Worm (Caenorhabditis elegans): Measurements from ENCODE around the gene mrg-1.

Gene mrg-1

DNA sequence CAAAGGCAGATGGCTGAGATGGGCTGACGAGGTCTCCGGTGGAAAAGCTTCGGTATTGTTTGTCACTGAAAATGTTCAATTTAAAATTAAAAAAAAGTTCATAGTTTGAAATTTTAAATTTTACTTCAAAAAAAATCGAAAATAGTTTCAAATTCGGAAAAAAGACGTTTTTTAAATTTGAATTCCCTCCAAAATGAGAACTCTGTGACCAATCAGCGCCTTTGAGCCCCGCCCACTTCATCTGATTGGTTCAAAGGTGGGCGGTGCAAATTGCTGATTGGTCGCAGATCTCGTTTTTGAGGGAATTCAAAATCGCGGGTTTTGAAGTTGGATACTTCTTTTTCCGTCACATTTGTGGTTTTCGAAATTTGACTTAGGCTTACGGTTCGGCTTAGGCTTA lies 36.2 kb downstream of the mrg-1 start:
- TF ChIP-seq nhr-2 (tag; optimal IDR thresholded peaks at IDR 0.05) = no peak
- TF ChIP-seq nhr-12 (tag; optimal IDR thresholded peaks at IDR 0.05) = no peak
- no peak for TF ChIP-seq lsy-2 (tag; optimal IDR thresholded peaks at IDR 0.05)
- no peak for TF ChIP-seq cnd-1 (tag; optimal IDR thresholded peaks at IDR 0.05)
- TF ChIP-seq sptf-1 (tag; optimal IDR thresholded peaks at IDR 0.05) = no peak
- no peak for TF ChIP-seq unc-120 (tag; optimal IDR thresholded peaks at IDR 0.05; ENCODE audit: poor library complexity, severe bottlenecking)
- TF ChIP-seq flh-1 (GFP tag; optimal IDR thresholded peaks at IDR 0.05) = no peak

DNA sequence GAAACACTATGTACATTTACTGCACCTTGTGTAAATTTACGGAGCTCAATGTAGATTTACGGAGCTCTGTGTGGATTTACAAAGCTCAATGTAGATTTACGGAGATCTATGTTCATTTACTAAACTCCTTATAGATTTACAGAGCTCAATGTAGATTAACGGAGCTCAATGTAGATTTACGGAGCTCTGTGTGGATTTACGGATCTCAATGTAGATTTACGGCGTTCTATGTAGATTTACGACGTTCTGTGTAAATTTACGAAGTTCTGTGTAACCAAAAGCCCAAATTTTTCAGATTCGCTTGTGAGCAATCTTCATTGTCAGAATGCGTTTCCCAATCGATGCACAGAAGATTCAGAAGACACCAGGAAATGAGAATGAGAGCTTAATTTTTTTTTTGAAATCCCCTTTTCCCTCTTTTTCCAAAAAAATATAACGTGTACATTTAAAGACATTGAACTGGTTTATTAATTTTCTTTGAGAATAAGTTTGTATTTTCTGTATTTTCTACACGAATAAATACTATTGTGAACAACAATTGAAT lies 37.6 kb downstream of the mrg-1 start:
- TF ChIP-seq pha-4 (tag; optimal IDR thresholded peaks at IDR 0.05) = no peak
- TF ChIP-seq tbx-8 (GFP tag; optimal IDR thresholded peaks at IDR 0.05) = no peak
- no peak for TF ChIP-seq drap-1 (GFP tag; optimal IDR thresholded peaks at IDR 0.05)
- TF ChIP-seq zip-8 (tag; optimal IDR thresholded peaks at IDR 0.05) = no peak
- no peak for TF ChIP-seq mep-1 (tag; optimal IDR thresholded peaks at IDR 0.05)
- TF ChIP-seq bed-3 (GFP tag; optimal IDR thresholded peaks at IDR 0.05) = no peak
- no peak for TF ChIP-seq unc-120 (tag; optimal IDR thresholded peaks at IDR 0.05; ENCODE audit: poor library complexity, severe bottlenecking)
- no peak for TF ChIP-seq ceh-43 (GFP tag; optimal IDR thresholded peaks at IDR 0.05)
- TF ChIP-seq nhr-237 (tag; optimal IDR thresholded peaks at IDR 0.05) = no peak
- no peak for TF ChIP-seq snpc-4 (tag; optimal IDR thresholded peaks at IDR 0.05)
- no peak for TF ChIP-seq nhr-76 (tag; optimal IDR thresholded peaks at IDR 0.05)
- no peak for TF ChIP-seq ztf-11 (tag; optimal IDR thresholded peaks at IDR 0.05)
- no peak for TF ChIP-seq M03D4.4 (tag; optimal IDR thresholded peaks at IDR 0.05)

DNA sequence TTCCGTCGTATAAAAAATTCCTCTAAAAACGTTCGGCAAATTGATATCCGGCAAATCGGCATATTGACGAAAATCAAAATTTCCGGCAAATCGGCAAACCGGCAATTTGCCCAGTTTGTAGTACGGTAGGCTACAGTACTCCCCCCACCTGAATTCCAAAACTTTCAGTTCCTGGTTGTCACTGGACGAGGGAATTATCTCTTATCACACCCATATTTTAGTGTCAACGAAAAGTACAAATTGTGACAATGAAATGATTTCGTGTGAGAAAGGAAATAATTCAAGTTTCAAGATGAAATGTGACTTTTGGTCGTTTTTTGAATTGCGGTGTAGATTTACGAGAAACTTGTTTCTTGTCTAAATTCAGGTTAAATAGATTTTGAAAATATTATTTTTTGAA lies 41.4 kb downstream of the mrg-1 start:
- TF ChIP-seq mab-5 (tag; optimal IDR thresholded peaks at IDR 0.05) (no peak), cnd-1 (tag; optimal IDR thresholded peaks at IDR 0.05) (no peak), bed-3 (GFP tag; optimal IDR thresholded peaks at IDR 0.05) (no peak), drap-1 (GFP tag; optimal IDR thresholded peaks at IDR 0.05) (no peak), sem-2 (GFP tag; optimal IDR thresholded peaks at IDR 0.05) (no peak), mep-1 (tag; optimal IDR thresholded peaks at IDR 0.05) (no peak), zip-8 (tag; optimal IDR thresholded peaks at IDR 0.05) (no peak), ceh-39 (tag; optimal IDR thresholded peaks at IDR 0.05) (no peak), unc-120 (tag; optimal IDR thresholded peaks at IDR 0.05; ENCODE audit: poor library complexity, severe bottlenecking) (no peak), nhr-12 (tag; optimal IDR thresholded peaks at IDR 0.05) (no peak), lin-13 (tag; optimal IDR thresholded peaks at IDR 0.05) (no peak)

DNA sequence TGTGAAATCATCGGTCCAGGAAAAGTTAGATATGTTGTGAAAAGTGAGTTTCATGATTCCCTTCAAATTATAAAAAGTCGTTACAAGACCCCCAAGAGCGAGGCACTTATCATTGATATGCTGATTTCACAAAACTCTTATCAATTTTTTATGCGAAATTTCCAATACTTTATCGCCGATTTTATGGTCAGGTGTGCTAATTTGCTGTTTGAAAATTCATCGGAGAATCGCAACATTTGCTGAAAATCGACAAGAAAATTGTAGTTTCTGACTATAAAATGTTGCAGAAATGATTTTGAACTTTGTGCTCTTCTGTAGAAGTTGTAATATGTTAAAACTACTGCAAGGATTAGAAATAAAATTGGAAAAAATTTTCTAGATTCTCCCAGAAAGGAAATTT lies 42.8 kb downstream of the mrg-1 start:
- no peak for TF ChIP-seq mep-1 (tag; optimal IDR thresholded peaks at IDR 0.05)
- TF ChIP-seq blmp-1 (tag; optimal IDR thresholded peaks at IDR 0.05) = no peak
- TF ChIP-seq nhr-76 (tag; optimal IDR thresholded peaks at IDR 0.05) = no peak
- TF ChIP-seq snpc-4 (tag; optimal IDR thresholded peaks at IDR 0.05) = no peak
- no peak for TF ChIP-seq lin-32 (GFP tag; optimal IDR thresholded peaks at IDR 0.05)
- no peak for TF ChIP-seq ceh-83 (GFP tag; optimal IDR thresholded peaks at IDR 0.05)
- no peak for TF ChIP-seq pha-4 (tag; optimal IDR thresholded peaks at IDR 0.05)
- TF ChIP-seq mls-2 (tag; optimal IDR thresholded peaks at IDR 0.05) = no peak
- TF ChIP-seq mab-5 (tag; optimal IDR thresholded peaks at IDR 0.05) = no peak
- no peak for TF ChIP-seq bed-3 (GFP tag; optimal IDR thresholded peaks at IDR 0.05)
- TF ChIP-seq flh-1 (GFP tag; optimal IDR thresholded peaks at IDR 0.05) = no peak
- no peak for TF ChIP-seq ztf-11 (tag; optimal IDR thresholded peaks at IDR 0.05)
- no peak for TF ChIP-seq unc-39 (tag; optimal IDR thresholded peaks at IDR 0.05)
- no peak for TF ChIP-seq elt-1 (tag; optimal IDR thresholded peaks at IDR 0.05; ENCODE audit: borderline replicate concordance, insufficient read depth)
- no peak for TF ChIP-seq sptf-1 (tag; optimal IDR thresholded peaks at IDR 0.05)
- no peak for TF ChIP-seq hlh-1 (tag; optimal IDR thresholded peaks at IDR 0.05)
- no peak for TF ChIP-seq drap-1 (GFP tag; optimal IDR thresholded peaks at IDR 0.05)

DNA sequence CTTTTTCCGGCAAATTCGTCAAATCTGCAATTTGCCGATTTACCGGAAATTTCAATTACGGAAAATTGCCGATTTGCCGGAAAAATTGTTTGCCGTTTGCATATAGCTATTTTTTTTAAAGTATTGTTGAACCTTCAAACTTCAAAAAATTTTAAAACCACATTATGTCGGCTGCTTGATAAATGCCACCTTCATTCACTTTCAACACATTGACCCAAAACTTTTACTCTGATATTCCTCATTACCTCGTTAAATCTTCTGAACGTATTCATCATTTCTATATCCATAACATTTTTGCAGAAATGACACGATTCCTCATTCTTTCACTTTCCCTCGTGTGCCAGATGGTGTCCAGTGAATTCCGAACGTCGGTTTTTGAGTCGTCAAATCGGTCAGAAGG lies 45.4 kb downstream of the mrg-1 start, which contains the start of gene Y37D8A.3:
Y37D8A.3 (plus strand) TSS at position 301 of the 400 bp plus-strand sequence.
- TF ChIP-seq nhr-12 (tag; optimal IDR thresholded peaks at IDR 0.05) = no peak
- no peak for TF ChIP-seq sem-2 (GFP tag; optimal IDR thresholded peaks at IDR 0.05)
- no peak for TF ChIP-seq pha-4 (tag; optimal IDR thresholded peaks at IDR 0.05)
- no peak for TF ChIP-seq unc-39 (tag; optimal IDR thresholded peaks at IDR 0.05)
- no peak for TF ChIP-seq ceh-43 (GFP tag; optimal IDR thresholded peaks at IDR 0.05)
- no peak for TF ChIP-seq sptf-1 (tag; optimal IDR thresholded peaks at IDR 0.05)
- no peak for TF ChIP-seq flh-1 (GFP tag; optimal IDR thresholded peaks at IDR 0.05)
- TF ChIP-seq elt-3 (tag; optimal IDR thresholded peaks at IDR 0.05) = no peak
- no peak for TF ChIP-seq ceh-83 (GFP tag; optimal IDR thresholded peaks at IDR 0.05)
- TF ChIP-seq ceh-39 (tag; optimal IDR thresholded peaks at IDR 0.05) = no peak
- TF ChIP-seq drap-1 (GFP tag; optimal IDR thresholded peaks at IDR 0.05) = no peak
- TF ChIP-seq hlh-1 (tag; optimal IDR thresholded peaks at IDR 0.05) = no peak
- TF ChIP-seq zip-8 (tag; optimal IDR thresholded peaks at IDR 0.05) = no peak
- no peak for TF ChIP-seq ztf-11 (tag; optimal IDR thresholded peaks at IDR 0.05)
- TF ChIP-seq lin-13 (tag; optimal IDR thresholded peaks at IDR 0.05) = no peak
- TF ChIP-seq mep-1 (tag; optimal IDR thresholded peaks at IDR 0.05) = no peak
